Fruit fly (Drosophila melanogaster): ENCODE measurements around the gene FucT6.

Gene FucT6

DNA sequence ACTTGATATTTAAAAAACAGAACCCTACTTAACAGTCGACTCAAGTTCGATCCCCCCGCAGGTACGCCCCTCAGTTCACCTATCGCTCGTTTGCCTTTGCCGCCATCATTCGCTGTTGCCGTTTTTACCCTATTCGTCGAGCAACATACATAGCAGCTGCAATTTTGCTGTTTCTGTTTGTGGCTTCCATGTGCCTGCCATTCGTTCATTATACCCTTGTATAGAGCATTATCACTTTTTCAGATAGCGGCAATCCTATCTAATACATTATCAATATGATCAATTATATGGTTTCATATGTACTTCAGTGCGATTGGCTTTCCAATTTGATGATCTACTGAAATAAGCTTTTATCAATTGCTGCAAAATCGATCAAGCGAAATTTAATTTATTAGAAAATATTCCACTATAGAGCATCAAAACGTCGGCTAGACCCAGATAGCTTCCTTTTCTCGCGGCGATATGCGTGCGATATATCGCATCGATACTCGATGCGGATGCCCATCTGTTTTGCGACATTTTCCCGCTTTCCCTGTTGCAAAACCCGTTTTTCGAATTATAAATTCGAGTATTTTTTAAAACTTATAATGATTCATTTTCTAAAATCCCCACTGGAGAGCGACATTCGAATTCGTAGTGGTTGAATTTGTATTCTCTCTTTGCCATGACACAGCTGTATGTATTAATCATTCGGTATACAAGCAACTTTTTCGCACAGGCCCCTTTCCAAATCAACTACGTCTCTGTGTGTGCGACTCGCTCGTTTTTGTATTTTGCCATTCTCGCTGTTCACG is 6.4 kb upstream of the FucT6 start (continued):
- TF ChIP-seq run (tag; optimal IDR thresholded peaks at IDR 0.05) (peak; percentile 85), fd3F (GFP tag; optimal IDR thresholded peaks at IDR 0.05) (peak; percentile 75), HHEX (GFP tag; optimal IDR thresholded peaks at IDR 0.05) (peak; percentile 86), HmgD (GFP tag; optimal IDR thresholded peaks at IDR 0.05) (no peak), Dref (GFP tag; IDR thresholded peaks at IDR 0.05) (no peak), so (GFP tag; IDR thresholded peaks at IDR 0.05) (peak; percentile 90), Vsx1 (GFP tag; optimal IDR thresholded peaks at IDR 0.05) (peak; percentile 75), br (optimal IDR thresholded peaks at IDR 0.05) (no peak), knrl (GFP tag; IDR thresholded peaks at IDR 0.05; ENCODE audit: partially characterized antibody) (peak; percentile 62; the same call in 2 of the 3 replicates), gsb (GFP tag; IDR thresholded peaks at IDR 0.05) (peak; percentile 73), Mad (GFP tag; optimal IDR thresholded peaks at IDR 0.05) (peak; percentile 83), CG2129 (GFP tag; IDR thresholded peaks at IDR 0.05; ENCODE audit: partially characterized antibody) (peak; percentile 69), CG9876 (GFP tag; optimal IDR thresholded peaks at IDR 0.05) (peak; percentile 71), CG34224 (GFP tag; IDR thresholded peaks at IDR 0.05; ENCODE audit: partially characterized antibody) (peak; percentile 76), MESR4 (GFP tag; optimal IDR thresholded peaks at IDR 0.05) (peak; percentile 19), Six4 (GFP tag; optimal IDR thresholded peaks at IDR 0.05) (peak; percentile 83), Doc3 (GFP tag; IDR thresholded peaks at IDR 0.05; ENCODE audit: partially characterized antibody) (peak; percentile 58), HLHmδ (GFP tag; optimal IDR thresholded peaks at IDR 0.05) (no peak), CG8388 (GFP tag; optimal IDR thresholded peaks at IDR 0.05) (peak; percentile 82), Ets65A (GFP tag) (peak; percentile 99), CG8478 (optimal IDR thresholded peaks at IDR 0.05) (no peak), Blimp-1 (GFP tag; optimal IDR thresholded peaks at IDR 0.05) (peak; percentile 81), dysf (GFP tag; IDR thresholded peaks at IDR 0.05) (peak; percentile 92), gem (tag; optimal IDR thresholded peaks at IDR 0.05) (peak; percentile 93), Neu2 (GFP tag; optimal IDR thresholded peaks at IDR 0.05; ENCODE audit: borderline replicate concordance) (peak; percentile 42), usp (GFP tag; optimal IDR thresholded peaks at IDR 0.05) (no peak), psq (GFP tag; optimal IDR thresholded peaks at IDR 0.05) (peak; percentile 90), Fer1 (GFP tag; optimal IDR thresholded peaks at IDR 0.05) (peak; percentile 88), fd64A (GFP tag; optimal IDR thresholded peaks at IDR 0.05) (peak; percentile 72), Oaz (GFP tag; IDR thresholded peaks at IDR 0.05) (peak; percentile 72), CG30403 (GFP tag; optimal IDR thresholded peaks at IDR 0.05) (peak; percentile 90), CG12391 (tag; optimal IDR thresholded peaks at IDR 0.05) (peak; percentile 89), Adf1 (GFP tag; IDR thresholded peaks at IDR 0.05) (peak; percentile 71), Nf-YB (GFP tag; optimal IDR thresholded peaks at IDR 0.05) (peak; percentile 75), shn (GFP tag; optimal IDR thresholded peaks at IDR 0.05) (peak; percentile 84), pita (GFP tag; optimal IDR thresholded peaks at IDR 0.05) (no peak), Taf1 (GFP tag; IDR thresholded peaks at IDR 0.05) (no peak; the same call in 1 of the 2 replicates), CG16779 (GFP tag; IDR thresholded peaks at IDR 0.05) (0 out of 2 replicates have a peak, but pooled peaks have one; percentile 3), prd (optimal IDR thresholded peaks at IDR 0.05) (no peak), prd (GFP tag; IDR thresholded peaks at IDR 0.05) (peak; percentile 90), Optix (GFP tag; IDR thresholded peaks at IDR 0.05) (peak; percentile 58; the same call in 2 of the 3 replicates), CG31365 (tag; optimal IDR thresholded peaks at IDR 0.05) (peak; percentile 32), sd (tag; optimal IDR thresholded peaks at IDR 0.05) (peak; percentile 74), repo (GFP tag; optimal IDR thresholded peaks at IDR 0.05) (peak; percentile 64), CG12219 (GFP tag; optimal IDR thresholded peaks at IDR 0.05) (peak; percentile 86), bab2 (GFP tag; optimal IDR thresholded peaks at IDR 0.05) (peak; percentile 81), CG14965 (GFP tag; optimal IDR thresholded peaks at IDR 0.05; ENCODE audit: borderline replicate concordance) (peak; percentile 4), gfzf (GFP tag; optimal IDR thresholded peaks at IDR 0.05) (peak; percentile 2), klu (GFP tag; IDR thresholded peaks at IDR 0.05) (peak; percentile 79), CG9215 (GFP tag; IDR thresholded peaks at IDR 0.05) (peak; percentile 88)

Data from whole organism, embryonic.